Worm (Caenorhabditis elegans) whole organism, L4 larva: ENCODE data around the gene rsp-2.
A peak's percentile ranks its signal among the peaks of the same experiment; 100 is the strongest.

Experiments used
- aly-2 ChIP-seq: sonication (generic microtip); optimal IDR thresholded peaks from 2 replicates; lab custom pipeline; 2018; ENCODE audit warnings: missing biosample characterization, missing genetic modification characterization
- egl-27 ChIP-seq: sonication (generic microtip); optimal IDR thresholded peaks from 3 replicates; lab custom pipeline; 2017; ENCODE audit warnings: missing biosample characterization, missing genetic modification reagents, missing genetic modification characterization
- nhr-28 ChIP-seq: fragments of 150-350 bp; optimal IDR thresholded peaks from 2 replicates; lab custom pipeline; 2014; ENCODE audit warnings: missing biosample characterization, missing genetic modification characterization
- unc-130 ChIP-seq: sonication (generic microtip); optimal IDR thresholded peaks from 2 replicates; lab custom pipeline; 2016; ENCODE audit warnings: missing genetic modification reagents, missing genetic modification characterization, missing compliant biosample characterization

DNA sequence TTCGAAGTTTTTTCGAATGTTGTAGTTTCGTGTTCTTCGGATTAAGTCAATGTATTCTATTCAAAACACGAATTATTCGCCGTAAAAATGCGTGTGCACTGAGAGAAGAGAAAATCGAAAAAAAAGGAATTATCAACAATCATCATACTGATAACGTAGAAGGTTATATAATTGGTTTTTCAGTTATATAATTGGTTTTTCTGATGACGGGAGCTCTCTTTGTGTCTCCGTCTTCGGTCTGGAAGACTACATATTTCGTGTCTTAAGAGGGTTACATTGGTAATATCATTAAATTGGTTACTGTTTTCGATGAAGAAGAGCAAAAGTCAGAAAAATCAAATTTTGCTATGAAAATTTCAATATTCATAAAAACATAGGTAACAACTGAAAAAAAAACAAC lies 7.1 kb upstream of the rsp-2 start:
- no peak for TF ChIP-seq egl-27 (tag; lab: Kevin White, UChicago)
- TF ChIP-seq unc-130: no peak
- no peak for TF ChIP-seq aly-2 (tag; lab: Kevin White, UChicago)
- TF ChIP-seq nhr-28 (tag; lab: Kevin White, UChicago): peak; percentile 75
